Fruit fly (Drosophila melanogaster) whole organism, embryonic: ENCODE data around the gene CG6041.

Source experiments
- B-H1 ChIP-seq: fragments of 200-800 bp; sonication (Bioruptor generic); IDR thresholded peaks from 3 replicates; pipeline ENCODE4 v1.3.6; 2022; ENCODE audit warnings: missing biosample characterization, missing genetic modification characterization
- B-H2 ChIP-seq: fragments of 200-800 bp; sonication (Bioruptor generic); optimal IDR thresholded peaks from 2 replicates; lab custom pipeline; 2018; ENCODE audit warnings: missing biosample characterization, mild to moderate bottlenecking, missing genetic modification characterization
- BEAF-32 ChIP-seq: fragments of 200-800 bp; sonication (Bioruptor generic); optimal IDR thresholded peaks from 3 replicates; lab custom pipeline; 2017; ENCODE audit warnings: missing biosample characterization, missing genetic modification characterization, mild to moderate bottlenecking, moderate library complexity, missing genetic modification reagents
- C15 ChIP-seq: fragments of 200-800 bp; sonication (Bioruptor generic); IDR thresholded peaks from 3 replicates; pipeline ENCODE4 v1.3.6; 2022; ENCODE audit warnings: missing biosample characterization, missing genetic modification characterization
- CG10366 ChIP-seq: fragments of 200-800 bp; sonication (Bioruptor generic); IDR thresholded peaks from 2 replicates; pipeline ENCODE4 v1.3.6; 2022; ENCODE audit warnings: missing biosample characterization, missing genetic modification characterization
- CG10431 ChIP-seq: fragments of 200-800 bp; sonication (Bioruptor generic); optimal IDR thresholded peaks from 3 replicates; lab custom pipeline; 2018; ENCODE audit warnings: missing biosample characterization, mild to moderate bottlenecking, missing genetic modification characterization
- CG10462 ChIP-seq: fragments of 200-800 bp; sonication (Bioruptor generic); optimal IDR thresholded peaks from 2 replicates; lab custom pipeline; 2016; ENCODE audit warnings: missing biosample characterization, missing genetic modification characterization
- CG13775 ChIP-seq: fragments of 200-800 bp; sonication (Bioruptor generic); optimal IDR thresholded peaks from 3 replicates; lab custom pipeline; 2017; ENCODE audit warnings: missing biosample characterization, mild to moderate bottlenecking, missing genetic modification characterization
- CG15696 ChIP-seq: fragments of 200-800 bp; sonication (Bioruptor generic); optimal IDR thresholded peaks from 2 replicates; lab custom pipeline; 2019; ENCODE audit warnings: missing biosample characterization, mild to moderate bottlenecking, missing genetic modification characterization, moderate library complexity
- CG18476 ChIP-seq: fragments of 200-800 bp; sonication (Bioruptor generic); optimal IDR thresholded peaks from 2 replicates; lab custom pipeline; 2016; ENCODE audit warnings: missing biosample characterization, mild to moderate bottlenecking, missing genetic modification characterization
- CG2712 ChIP-seq: fragments of 200-800 bp; optimal IDR thresholded peaks from 3 replicates; lab custom pipeline; 2019; ENCODE audit warnings: missing biosample characterization, mild to moderate bottlenecking, missing genetic modification characterization, moderate library complexity
- CG30403 ChIP-seq: fragments of 200-800 bp; sonication (Bioruptor generic); optimal IDR thresholded peaks from 3 replicates; lab custom pipeline; 2016; ENCODE audit warnings: missing biosample characterization, missing genetic modification characterization
- CG3281 ChIP-seq: fragments of 200-800 bp; sonication (Bioruptor generic); optimal IDR thresholded peaks from 3 replicates; lab custom pipeline; 2017; ENCODE audit warnings: missing biosample characterization, mild to moderate bottlenecking, missing genetic modification characterization
- CG3407 ChIP-seq: fragments of 200-800 bp; sonication (Bioruptor generic); optimal IDR thresholded peaks from 2 replicates; lab custom pipeline; 2018; ENCODE audit warnings: missing biosample characterization, mild to moderate bottlenecking, missing genetic modification characterization
- CG4328 ChIP-seq: fragments of 200-800 bp; sonication (Bioruptor generic); optimal IDR thresholded peaks from 3 replicates; lab custom pipeline; 2017; ENCODE audit warnings: missing biosample characterization, missing genetic modification reagents, missing genetic modification characterization
- CG4820 ChIP-seq: fragments of 200-800 bp; sonication (Bioruptor generic); optimal IDR thresholded peaks from 3 replicates; lab custom pipeline; 2016; ENCODE audit warnings: missing biosample characterization, missing genetic modification characterization
- CG6254 ChIP-seq: fragments of 200-800 bp; sonication (Bioruptor generic); optimal IDR thresholded peaks from 3 replicates; lab custom pipeline; 2017; ENCODE audit warnings: mild to moderate bottlenecking, missing biosample characterization, missing genetic modification reagents, missing genetic modification characterization
- CG7987 ChIP-seq: fragments of 200-800 bp; sonication (Bioruptor generic); optimal IDR thresholded peaks from 2 replicates; lab custom pipeline; 2018; ENCODE audit warnings: missing biosample characterization, mild to moderate bottlenecking, missing genetic modification characterization, moderate library complexity
- CG8765 ChIP-seq: fragments of 200-800 bp; sonication (Bioruptor generic); IDR thresholded peaks from 2 replicates; pipeline ENCODE4 v1.3.6; 2022; ENCODE audit warnings: missing biosample characterization, missing genetic modification characterization
- CG9817 ChIP-seq: fragments of 200-800 bp; sonication (Bioruptor generic); optimal IDR thresholded peaks from 2 replicates; lab custom pipeline; 2018; ENCODE audit warnings: missing biosample characterization, mild to moderate bottlenecking, missing genetic modification characterization, moderate library complexity
- CG9876 ChIP-seq: fragments of 200-800 bp; sonication (Bioruptor generic); optimal IDR thresholded peaks from 2 replicates; lab custom pipeline; 2016; ENCODE audit warnings: missing biosample characterization, missing genetic modification characterization
- Dbx ChIP-seq: fragments of 200-800 bp; sonication (Bioruptor generic); IDR thresholded peaks from 3 replicates; pipeline ENCODE4 v1.3.6; 2022; ENCODE audit warnings: missing biosample characterization, missing genetic modification characterization
- Dip2 ChIP-seq: fragments of 200-800 bp; sonication (Bioruptor generic); IDR thresholded peaks from 2 replicates; pipeline ENCODE4 v1.3.6; 2022; ENCODE audit warnings: missing biosample characterization, missing genetic modification characterization
- E2f1 ChIP-seq: fragments of 200-800 bp; sonication (Bioruptor generic); IDR thresholded peaks from 2 replicates; pipeline ENCODE4 v1.3.6; 2022; ENCODE audit warnings: missing biosample characterization, missing genetic modification characterization
- E2f2 ChIP-seq: fragments of 200-800 bp; sonication (Bioruptor generic); IDR thresholded peaks from 2 replicates; pipeline ENCODE4 v1.3.6; 2022; ENCODE audit warnings: missing biosample characterization, missing genetic modification characterization
- HHEX ChIP-seq: fragments of 200-800 bp; sonication (Bioruptor generic); optimal IDR thresholded peaks from 3 replicates; lab custom pipeline; 2017; ENCODE audit warnings: missing biosample characterization, mild to moderate bottlenecking, missing genetic modification characterization, missing genetic modification reagents
- HmgZ ChIP-seq: fragments of 200-800 bp; sonication (Bioruptor generic); optimal IDR thresholded peaks from 2 replicates; lab custom pipeline; 2018; ENCODE audit warnings: missing biosample characterization, mild to moderate bottlenecking, missing genetic modification characterization
- Mrtf ChIP-seq: fragments of 200-800 bp; sonication (Bioruptor generic); IDR thresholded peaks from 3 replicates; pipeline ENCODE4 v1.3.6; 2022; ENCODE audit warnings: missing biosample characterization, missing genetic modification characterization
- ab ChIP-seq: fragments of 200-800 bp; sonication (Bioruptor generic); optimal IDR thresholded peaks from 2 replicates; lab custom pipeline; 2016; ENCODE audit warnings: missing biosample characterization, missing genetic modification characterization
- bsh ChIP-seq, 2 experiments: fragments of 200-800 bp; sonication (Bioruptor generic); optimal IDR thresholded peaks; 2 replicates each; lab custom pipeline; 2017 to 2018; ENCODE audit warnings: mild to moderate bottlenecking in 2 of 2, missing biosample characterization in 2 of 2, missing genetic modification characterization in 2 of 2, moderate library complexity in 1 of 2
- chinmo ChIP-seq: fragments of 200-800 bp; sonication (Bioruptor generic); IDR thresholded peaks from 4 replicates; pipeline ENCODE4 v1.3.6; 2022; ENCODE audit warnings: missing biosample characterization, missing genetic modification characterization; ENCODE audit not compliant: partially characterized antibody
- croc ChIP-seq: fragments of 200-800 bp; sonication (Bioruptor generic); conservative IDR thresholded peaks from 3 replicates; pipeline ENCODE4 v1.3.6; 2022; ENCODE audit warnings: missing biosample characterization, missing genetic modification characterization
- da ChIP-seq: fragments of 200-800 bp; sonication (Bioruptor generic); optimal IDR thresholded peaks from 2 replicates; lab custom pipeline; 2016; ENCODE audit warnings: missing biosample characterization, missing genetic modification characterization
- disco-r ChIP-seq: fragments of 200-800 bp; sonication (Bioruptor generic); optimal IDR thresholded peaks from 2 replicates; lab custom pipeline; 2016; ENCODE audit warnings: missing biosample characterization, missing genetic modification characterization
- eve ChIP-seq, 2 experiments: fragments of >200 bp; optimal IDR thresholded peaks; 2 replicates each; lab custom pipeline; 2017; ENCODE audit warnings: missing biosample characterization in 2 of 2, missing genetic modification characterization in 2 of 2
- fd64A ChIP-seq: fragments of 200-800 bp; sonication (Bioruptor generic); optimal IDR thresholded peaks from 3 replicates; lab custom pipeline; 2018; ENCODE audit warnings: missing biosample characterization, mild to moderate bottlenecking, missing genetic modification characterization
- fru ChIP-seq: fragments of >200 bp; optimal IDR thresholded peaks from 2 replicates; lab custom pipeline; 2017
- ham ChIP-seq: fragments of 200-800 bp; sonication (Bioruptor generic); IDR thresholded peaks from 2 replicates; pipeline ENCODE4 v1.3.6; 2022; ENCODE audit warnings: missing biosample characterization, missing genetic modification characterization
- lab ChIP-seq: fragments of 200-800 bp; sonication (Bioruptor generic); optimal IDR thresholded peaks from 3 replicates; lab custom pipeline; 2017; ENCODE audit warnings: missing biosample characterization, missing genetic modification characterization, mild to moderate bottlenecking, moderate library complexity, missing genetic modification reagents
- lbe ChIP-seq: fragments of 200-800 bp; sonication (Bioruptor generic); optimal IDR thresholded peaks from 2 replicates; lab custom pipeline; 2016; ENCODE audit warnings: missing biosample characterization, mild to moderate bottlenecking, missing genetic modification characterization
- lola ChIP-seq, 3 experiments: fragments of >200 bp in 2 of 3; fragments of 200-800 bp in 1 of 3; sonication (Bioruptor generic) in 1 of 3; optimal IDR thresholded peaks; 2 replicates each; lab custom pipeline; 2017 to 2019; ENCODE audit warnings: missing biosample characterization in 3 of 3, missing genetic modification characterization in 3 of 3, mild to moderate bottlenecking in 1 of 3, moderate library complexity in 1 of 3
- lov ChIP-seq, 2 experiments: fragments of 200-800 bp in 1 of 2; fragments of >200 bp in 1 of 2; sonication (Bioruptor generic) in 1 of 2; IDR thresholded peaks in 1 of 2; optimal IDR thresholded peaks in 1 of 2; 2 replicates in 1 of 2; 3 replicates in 1 of 2; pipeline versions ENCODE4 v1.3.6 to Lab custom; 2017 to 2022; ENCODE audit warnings: missing biosample characterization in 1 of 2, missing genetic modification characterization in 1 of 2
- mirr ChIP-seq: fragments of 200-800 bp; sonication (Bioruptor generic); optimal IDR thresholded peaks from 3 replicates; lab custom pipeline; 2018; ENCODE audit warnings: missing biosample characterization, mild to moderate bottlenecking, missing genetic modification characterization
- nom ChIP-seq: fragments of 200-800 bp; sonication (Bioruptor generic); optimal IDR thresholded peaks from 2 replicates; lab custom pipeline; 2017; ENCODE audit warnings: missing biosample characterization, missing genetic modification characterization, mild to moderate bottlenecking, moderate library complexity, missing genetic modification reagents
- odd ChIP-seq: fragments of 200-800 bp; sonication (Bioruptor generic); optimal IDR thresholded peaks from 2 replicates; lab custom pipeline; 2017; ENCODE audit warnings: missing biosample characterization, mild to moderate bottlenecking, missing genetic modification characterization
- so ChIP-seq: fragments of 200-800 bp; sonication (Bioruptor generic); IDR thresholded peaks from 3 replicates; pipeline ENCODE4 v1.3.6; 2022; ENCODE audit warnings: missing biosample characterization, missing genetic modification characterization
- sqz ChIP-seq: fragments of 200-800 bp; sonication (Bioruptor generic); optimal IDR thresholded peaks from 3 replicates; lab custom pipeline; 2018; ENCODE audit warnings: missing biosample characterization, mild to moderate bottlenecking, missing genetic modification characterization
- stwl ChIP-seq: fragments of 200-800 bp; sonication (Bioruptor generic); optimal IDR thresholded peaks from 3 replicates; lab custom pipeline; 2018; ENCODE audit warnings: missing biosample characterization, mild to moderate bottlenecking, missing genetic modification characterization, moderate library complexity
- yki ChIP-seq: fragments of >200 bp; optimal IDR thresholded peaks from 3 replicates; lab custom pipeline; 2018

Gene CG6041

DNA sequence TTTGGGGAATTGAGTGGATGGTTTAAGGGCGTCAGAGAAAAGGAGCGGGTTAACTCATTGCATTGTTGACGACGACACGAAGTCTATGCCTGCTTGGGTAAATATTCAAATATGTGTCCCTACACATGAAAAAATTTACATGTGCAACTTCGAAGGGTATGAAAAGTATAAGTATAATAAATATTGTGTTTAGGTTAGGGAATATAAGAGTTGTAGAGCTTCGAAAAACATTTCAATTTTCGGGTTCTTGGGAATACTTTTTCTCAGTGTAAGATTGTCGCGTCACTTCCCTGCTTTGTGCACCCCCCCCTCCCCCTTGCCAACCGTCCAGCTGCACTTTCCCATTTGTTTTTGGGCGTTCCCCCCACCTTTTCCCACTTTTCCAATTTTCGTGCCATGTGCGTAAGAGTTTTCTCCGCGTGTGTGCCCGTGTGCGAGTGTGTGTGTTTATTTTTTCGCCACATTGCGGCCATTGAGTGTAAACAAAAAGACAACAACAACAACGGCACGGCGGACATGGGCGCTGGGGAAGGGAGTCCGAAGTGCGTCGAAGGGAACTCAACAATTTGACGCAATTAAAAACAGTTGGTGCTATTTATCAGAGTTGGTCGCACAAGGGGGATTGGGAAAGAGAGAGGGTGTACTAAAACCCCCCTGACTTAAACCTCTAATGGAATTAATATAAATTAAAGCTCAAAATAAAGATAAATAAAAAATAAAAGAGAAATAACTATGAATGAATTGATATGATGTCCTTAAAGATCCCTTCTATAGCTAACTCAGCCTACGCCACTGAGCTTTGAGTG lies 22.1 kb downstream of the CG6041 start (continued):
- TF ChIP-seq mirr (GFP tag; lab: Kevin White, UChicago) (no peak), E2f1 (GFP tag; lab: Robert Waterston, UW) (peak; percentile 49), CG10366 (peak; percentile 8; the same call in 1 of the 2 replicates), BEAF-32 (no peak), lbe (no peak), CG10462 (no peak), lola (GFP tag; optimal IDR thresholded peaks at IDR 0.05; lab: Kevin White, UChicago) (peak in 1 of 3 experiments; percentile 38), CG3407 (no peak), odd (GFP tag; lab: Kevin White, UChicago) (peak; percentile 1), CG10431 (GFP tag; lab: Kevin White, UChicago) (no peak), lov (optimal IDR thresholded peaks at IDR 0.05; lab: Kevin White, UChicago) (no peak), lov (GFP tag; IDR thresholded peaks at IDR 0.05; lab: Robert Waterston, UW) (no peak), CG13775 (GFP tag; lab: Kevin White, UChicago) (peak; percentile 38), HmgZ (tag; lab: Kevin White, UChicago) (no peak), CG30403 (GFP tag; lab: Kevin White, UChicago) (peak; percentile 49), so (GFP tag; lab: Robert Waterston, UW) (0 out of 3 replicates have a peak, but pooled peaks have one; percentile 9), CG7987 (GFP tag; lab: Kevin White, UChicago) (no peak), Dip2 (no peak), bsh (GFP tag; optimal IDR thresholded peaks at IDR 0.05; lab: Kevin White, UChicago) (peak in 1 of 2 experiments; percentile 39), ab (GFP tag; lab: Kevin White, UChicago) (no peak), eve (GFP tag; optimal IDR thresholded peaks at IDR 0.05; lab: Kevin White, UChicago) (peak in 1 of 2 experiments; percentile 16), stwl (tag; lab: Kevin White, UChicago) (no peak), CG6254 (GFP tag; lab: Kevin White, UChicago) (no peak), croc (GFP tag; lab: Robert Waterston, UW) (peak; percentile 49; the same call in 2 of the 3 replicates), fd64A (GFP tag; lab: Kevin White, UChicago) (peak; percentile 29), CG3281 (GFP tag; lab: Kevin White, UChicago) (peak; percentile 15), CG9817 (tag; lab: Kevin White, UChicago) (peak; percentile 43), fru (lab: Kevin White, UChicago) (no peak), CG18476 (GFP tag; lab: Kevin White, UChicago) (no peak), yki (no peak), CG4820 (peak; percentile 17), E2f2 (no peak), HHEX (GFP tag; lab: Kevin White, UChicago) (no peak), C15 (no peak), CG4328 (peak; percentile 37), CG9876 (GFP tag; lab: Kevin White, UChicago) (no peak), Mrtf (GFP tag; lab: Robert Waterston, UW) (0 out of 3 replicates have a peak, but pooled peaks have one; percentile 4), sqz (peak; percentile 45), B-H1 (no peak), chinmo (GFP tag; lab: Robert Waterston, UW) (no peak), CG2712 (peak; percentile 72), disco-r (no peak), B-H2 (no peak), nom (GFP tag; lab: Kevin White, UChicago) (no peak), CG15696 (tag; lab: Kevin White, UChicago) (peak; percentile 31), ham (GFP tag; lab: Robert Waterston, UW) (no peak), Dbx (GFP tag; lab: Robert Waterston, UW) (no peak), da (no peak), CG8765 (GFP tag; lab: Robert Waterston, UW) (peak; percentile 6; the same call in 1 of the 2 replicates), lab (peak; percentile 29)
